Worm (Caenorhabditis elegans) whole organism, mixed stage, embryonic: ENCODE data around the gene F54F11.1.

Experiments used
- bed-3 ChIP-seq: fragments of 200-800 bp; sonication (Bioruptor generic); optimal IDR thresholded peaks from 3 replicates; lab custom pipeline; 2018; ENCODE audit warnings: mild to moderate bottlenecking, missing genetic modification characterization, moderate library complexity, missing compliant biosample characterization
- ceh-39 ChIP-seq: fragments of 150-350 bp; optimal IDR thresholded peaks from 2 replicates; lab custom pipeline; 2014; ENCODE audit warnings: missing biosample characterization, missing genetic modification characterization
- ceh-43 ChIP-seq: fragments of 200-800 bp; sonication (Bioruptor generic); optimal IDR thresholded peaks from 2 replicates; lab custom pipeline; 2018; ENCODE audit warnings: mild to moderate bottlenecking, missing genetic modification characterization, moderate library complexity, missing compliant biosample characterization
- ceh-83 ChIP-seq: fragments of 200-800 bp; sonication (Bioruptor generic); optimal IDR thresholded peaks from 2 replicates; lab custom pipeline; 2018; ENCODE audit warnings: mild to moderate bottlenecking, missing genetic modification characterization, missing compliant biosample characterization
- ces-1 ChIP-seq: fragments of 150-350 bp; optimal IDR thresholded peaks from 2 replicates; lab custom pipeline; 2014; ENCODE audit warnings: missing biosample characterization, missing genetic modification reagents, missing genetic modification characterization
- cnd-1 ChIP-seq: fragments of 200-800 bp; sonication (Bioruptor generic); optimal IDR thresholded peaks from 2 replicates; lab custom pipeline; 2018; ENCODE audit warnings: mild to moderate bottlenecking, missing genetic modification characterization, missing compliant biosample characterization
- drap-1 ChIP-seq: fragments of 200-800 bp; sonication (Bioruptor generic); optimal IDR thresholded peaks from 3 replicates; lab custom pipeline; 2018; ENCODE audit warnings: mild to moderate bottlenecking, missing genetic modification characterization, missing compliant biosample characterization
- elt-1 ChIP-seq: sonication (generic microtip); optimal IDR thresholded peaks from 2 replicates; lab custom pipeline; 2017; ENCODE audit warnings: missing genetic modification characterization, mild to moderate bottlenecking, missing compliant biosample characterization, antibody characterized with exemption, moderate library complexity, borderline replicate concordance; ENCODE audit not compliant: insufficient read depth
- elt-3 ChIP-seq: fragments of 150-350 bp; optimal IDR thresholded peaks from 2 replicates; lab custom pipeline; 2014; ENCODE audit warnings: missing biosample characterization, missing genetic modification characterization
- flh-1 ChIP-seq: fragments of 200-800 bp; sonication (Bioruptor generic); optimal IDR thresholded peaks from 2 replicates; lab custom pipeline; 2018; ENCODE audit warnings: mild to moderate bottlenecking, missing genetic modification characterization, moderate library complexity, missing compliant biosample characterization
- ham-2 ChIP-seq: fragments of 200-800 bp; sonication (Bioruptor generic); optimal IDR thresholded peaks from 2 replicates; lab custom pipeline; 2018; ENCODE audit warnings: mild to moderate bottlenecking, missing genetic modification characterization, missing compliant biosample characterization
- hlh-1 ChIP-seq: fragments of 150-350 bp; optimal IDR thresholded peaks from 2 replicates; lab custom pipeline; 2014; ENCODE audit warnings: missing biosample characterization, missing genetic modification reagents, missing genetic modification characterization
- lin-13 ChIP-seq: fragments of 150-350 bp; optimal IDR thresholded peaks from 2 replicates; lab custom pipeline; 2014; ENCODE audit warnings: missing biosample characterization, missing genetic modification characterization
- lin-32 ChIP-seq: fragments of 200-800 bp; sonication (Bioruptor generic); optimal IDR thresholded peaks from 2 replicates; lab custom pipeline; 2018; ENCODE audit warnings: mild to moderate bottlenecking, missing genetic modification characterization, missing compliant biosample characterization
- lsy-2 ChIP-seq: fragments of 150-350 bp; optimal IDR thresholded peaks from 2 replicates; lab custom pipeline; 2014; ENCODE audit warnings: missing biosample characterization, missing genetic modification characterization
- mab-5 ChIP-seq: fragments of 150-350 bp; optimal IDR thresholded peaks from 2 replicates; lab custom pipeline; 2014; ENCODE audit warnings: missing biosample characterization, missing genetic modification characterization
- mep-1 ChIP-seq: fragments of 150-350 bp; optimal IDR thresholded peaks from 2 replicates; lab custom pipeline; 2017; ENCODE audit warnings: missing biosample characterization, missing genetic modification reagents, missing genetic modification characterization, inconsistent platforms
- mls-2 ChIP-seq: sonication (generic microtip); optimal IDR thresholded peaks from 2 replicates; lab custom pipeline; 2016; ENCODE audit warnings: mild to moderate bottlenecking, missing genetic modification characterization, moderate library complexity, missing compliant biosample characterization
- nhr-12 ChIP-seq: fragments of 150-350 bp; optimal IDR thresholded peaks from 2 replicates; lab custom pipeline; 2014; ENCODE audit warnings: missing biosample characterization, missing genetic modification characterization
- nhr-2 ChIP-seq: fragments of 150-350 bp; optimal IDR thresholded peaks from 2 replicates; lab custom pipeline; 2014; ENCODE audit warnings: missing biosample characterization, missing genetic modification characterization
- nhr-237 ChIP-seq: fragments of 150-350 bp; optimal IDR thresholded peaks from 2 replicates; lab custom pipeline; 2014; ENCODE audit warnings: missing biosample characterization, missing genetic modification characterization
- nhr-28 ChIP-seq: fragments of 150-350 bp; optimal IDR thresholded peaks from 2 replicates; lab custom pipeline; 2014; ENCODE audit warnings: missing biosample characterization, missing genetic modification characterization
- pha-4 ChIP-seq: fragments of 150-350 bp; optimal IDR thresholded peaks from 2 replicates; lab custom pipeline; 2018; ENCODE audit warnings: missing biosample characterization, missing genetic modification reagents, missing genetic modification characterization
- sem-2 ChIP-seq: fragments of 200-800 bp; sonication (Bioruptor generic); optimal IDR thresholded peaks from 2 replicates; lab custom pipeline; 2018; ENCODE audit warnings: mild to moderate bottlenecking, missing genetic modification characterization, missing compliant biosample characterization
- sptf-1 ChIP-seq: sonication (generic microtip); optimal IDR thresholded peaks from 2 replicates; lab custom pipeline; 2017; ENCODE audit warnings: mild to moderate bottlenecking, missing genetic modification characterization, moderate library complexity, missing compliant biosample characterization
- tbx-8 ChIP-seq: fragments of 200-800 bp; sonication (Bioruptor generic); optimal IDR thresholded peaks from 2 replicates; lab custom pipeline; 2018; ENCODE audit warnings: mild to moderate bottlenecking, missing genetic modification characterization, moderate library complexity, missing compliant biosample characterization
- unc-120 ChIP-seq: sonication (generic microtip); optimal IDR thresholded peaks from 2 replicates; lab custom pipeline; 2017; ENCODE audit warnings: missing genetic modification characterization, missing compliant biosample characterization; ENCODE audit not compliant: poor library complexity, severe bottlenecking
- unc-39 ChIP-seq: fragments of 150-350 bp; optimal IDR thresholded peaks from 2 replicates; lab custom pipeline; 2014; ENCODE audit warnings: missing biosample characterization, missing genetic modification characterization
- unc-62 ChIP-seq: fragments of 150-350 bp; optimal IDR thresholded peaks from 2 replicates; lab custom pipeline; 2014; ENCODE audit warnings: missing biosample characterization, missing genetic modification reagents, missing genetic modification characterization
- ztf-11 ChIP-seq: fragments of 150-350 bp; optimal IDR thresholded peaks from 2 replicates; lab custom pipeline; 2014; ENCODE audit warnings: missing biosample characterization, missing genetic modification characterization

The F54F11.1 gene

ce11 chrII:13503653-13504052 lies at the start of gene F54F11.1:
F54F11.1 (plus strand) TSS chrII:13503953.
- TF ChIP-seq unc-39 (tag; lab: Kevin White, UChicago), result no peak
- TF ChIP-seq nhr-2 (tag; lab: Kevin White, UChicago), result no peak
- TF ChIP-seq bed-3 (GFP tag; lab: Kevin White, UChicago), result no peak
- TF ChIP-seq ztf-11 (tag; lab: Kevin White, UChicago), result no peak
- no peak for TF ChIP-seq mls-2

- TF ChIP-seq ham-2 (GFP tag; lab: Kevin White, UChicago) (no peak), unc-120 (tag; lab: Kevin White, UChicago) (no peak), ces-1 (GFP tag; lab: Kevin White, UChicago) (no peak), bed-3 (GFP tag; lab: Kevin White, UChicago) (no peak), pha-4 (tag; lab: Kevin White, UChicago) (no peak), mls-2 (no peak), nhr-237 (tag; lab: Kevin White, UChicago) (no peak), elt-3 (tag; lab: Kevin White, UChicago) (no peak), sptf-1 (tag; lab: Kevin White, UChicago) (no peak), ceh-43 (GFP tag; lab: Kevin White, UChicago) (no peak), flh-1 (no peak), mep-1 (tag; lab: Kevin White, UChicago) (no peak), nhr-12 (tag; lab: Kevin White, UChicago) (no peak), ceh-83 (no peak), sem-2 (GFP tag; lab: Kevin White, UChicago) (no peak)
- TF ChIP-seq, all 35 proteins: peak for 0
Measured at ce11 chrII:13454839-13455238, 48.9 kb upstream of the F54F11.1 start.

- no peak for TF ChIP-seq ham-2 (GFP tag; lab: Kevin White, UChicago)
- peak; percentile 32 for TF ChIP-seq unc-120 (tag; lab: Kevin White, UChicago)
- peak; percentile 41 for TF ChIP-seq pha-4 (tag; lab: Kevin White, UChicago)
- TF ChIP-seq elt-1 (tag; lab: Kevin White, UChicago), result no peak
- TF ChIP-seq ceh-39, result no peak
- TF ChIP-seq elt-3 (tag; lab: Kevin White, UChicago), result no peak
- TF ChIP-seq unc-62 (GFP tag; lab: Kevin White, UChicago), result peak; percentile 49
- peak; percentile 28 for TF ChIP-seq hlh-1 (tag; lab: Kevin White, UChicago)
- TF ChIP-seq mls-2, result no peak
- TF ChIP-seq drap-1 (GFP tag; lab: Kevin White, UChicago), result no peak
- TF ChIP-seq cnd-1 (tag; lab: Kevin White, UChicago), result peak; percentile 18
- no peak for TF ChIP-seq flh-1
Measured at ce11 chrII:13456622-13457021, 47.1 kb upstream of the F54F11.1 start.

- TF ChIP-seq unc-39 (tag; lab: Kevin White, UChicago) (no peak), pha-4 (tag; lab: Kevin White, UChicago) (peak; percentile 26), hlh-1 (tag; lab: Kevin White, UChicago) (peak; percentile 18), lin-13 (tag; lab: Kevin White, UChicago) (no peak), sptf-1 (tag; lab: Kevin White, UChicago) (peak; percentile 19), tbx-8 (no peak), lin-32 (GFP tag; lab: Kevin White, UChicago) (no peak), lsy-2 (peak; percentile 59), ham-2 (GFP tag; lab: Kevin White, UChicago) (peak; percentile 46), mep-1 (tag; lab: Kevin White, UChicago) (peak; percentile 50), unc-62 (GFP tag; lab: Kevin White, UChicago) (peak; percentile 23), nhr-237 (tag; lab: Kevin White, UChicago) (peak; percentile 19), elt-3 (tag; lab: Kevin White, UChicago) (no peak), unc-120 (tag; lab: Kevin White, UChicago) (no peak), sem-2 (GFP tag; lab: Kevin White, UChicago) (no peak), flh-1 (no peak), elt-1 (tag; lab: Kevin White, UChicago) (no peak), ztf-11 (tag; lab: Kevin White, UChicago) (no peak), ces-1 (GFP tag; lab: Kevin White, UChicago) (peak; percentile 87), nhr-28 (tag; lab: Kevin White, UChicago) (no peak), mab-5 (tag; lab: Kevin White, UChicago) (peak; percentile 44), drap-1 (GFP tag; lab: Kevin White, UChicago) (no peak), ceh-83 (no peak)
- TF ChIP-seq, all 35 proteins: peak for 10
Measured at ce11 chrII:13460592-13461395, 43.0 kb upstream of the F54F11.1 start, which contains the start of gene pqn-27. pqn-27 (minus strand) TSS chrII:13460642.
